Fruit fly (Drosophila melanogaster) whole organism: ENCODE data around the gene Reg-2.

Experiments used
- CG8478 ChIP-seq: fragments of >200 bp; optimal IDR thresholded peaks from 2 replicates; lab custom pipeline; 2018; ENCODE audit warnings: inconsistent platforms
- EcR ChIP-seq, 2 experiments: fragments of >200 bp; optimal IDR thresholded peaks; 2 replicates each; lab custom pipeline; 2017; ENCODE audit warnings: missing biosample characterization in 2 of 2, missing genetic modification characterization in 2 of 2, missing genetic modification reagents in 2 of 2
- pan ChIP-seq: fragments of >200 bp; optimal IDR thresholded peaks from 2 replicates; lab custom pipeline; 2017
- psq ChIP-seq: fragments of >200 bp; optimal IDR thresholded peaks from 2 replicates; lab custom pipeline; 2017

DNA sequence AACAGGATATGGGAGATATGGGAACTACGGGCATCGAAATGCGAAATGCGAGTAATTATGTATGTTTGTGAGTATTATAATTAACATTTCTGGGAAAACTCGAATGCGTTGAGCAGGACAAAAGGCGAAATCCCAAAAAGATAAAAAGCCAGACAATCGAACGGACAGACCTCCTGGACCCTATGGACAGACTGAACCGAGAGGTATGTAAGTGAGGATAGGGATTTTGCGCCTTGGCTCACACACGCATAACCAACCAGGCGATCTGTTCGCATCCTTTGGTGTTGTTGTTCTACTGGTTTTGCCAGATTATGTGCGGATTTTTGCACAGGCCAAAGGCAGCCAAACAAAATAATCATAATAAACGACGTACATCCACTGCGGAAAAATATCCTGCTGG lies 11.6 kb upstream of the Reg-2 start:
- TF ChIP-seq EcR (GFP tag; optimal IDR thresholded peaks at IDR 0.05; lab: Kevin White, UChicago) (no peak), psq (lab: Kevin White, UChicago) (no peak), CG8478 (no peak), pan (lab: Kevin White, UChicago) (no peak)
